Fruit fly (Drosophila melanogaster): ENCODE data around the gene CG3823.

Gene CG3823

dm6 chrX:6287842-6288241, 15.9 kb upstream of the CG3823 start, which contains the start of the genes Top3beta and wuho (continued):
- TF ChIP-seq dpn (GFP tag; optimal IDR thresholded peaks at IDR 0.05), result peak; percentile 51 to 60
- TF ChIP-seq bab2 (GFP tag; optimal IDR thresholded peaks at IDR 0.05), result peak; percentile 40
- TF ChIP-seq nom (GFP tag; optimal IDR thresholded peaks at IDR 0.05), result peak; percentile 19
- no peak for TF ChIP-seq CG4707 (GFP tag; optimal IDR thresholded peaks at IDR 0.05)
- no peak for TF ChIP-seq Lim3 (GFP tag; IDR thresholded peaks at IDR 0.05)
- peak; percentile 74 for TF ChIP-seq D (optimal IDR thresholded peaks at IDR 0.05)
- TF ChIP-seq D (GFP tag; optimal IDR thresholded peaks at IDR 0.05), result no peak
- TF ChIP-seq Gug (GFP tag; IDR thresholded peaks at IDR 0.05), result no peak
- TF ChIP-seq CG32767 (GFP tag; IDR thresholded peaks at IDR 0.05), result 0 out of 2 replicates have a peak, but pooled peaks have one; percentile 13
- TF ChIP-seq CG4424 (GFP tag; optimal IDR thresholded peaks at IDR 0.05), result peak; percentile 6
- 0 out of 3 replicates have a peak, but pooled peaks have one; percentile 4 for TF ChIP-seq zfh1 (GFP tag; IDR thresholded peaks at IDR 0.05)
- peak; percentile 28; the same call in 1 of the 3 replicates for TF ChIP-seq CG11560 (tag; IDR thresholded peaks at IDR 0.05)
- TF ChIP-seq Optix (GFP tag; IDR thresholded peaks at IDR 0.05), result no peak
- peak; percentile 10 for TF ChIP-seq CG16863 (GFP tag; optimal IDR thresholded peaks at IDR 0.05)
- peak; percentile 54 for TF ChIP-seq Nf-YB (GFP tag; optimal IDR thresholded peaks at IDR 0.05)
- TF ChIP-seq Lpt (GFP tag; optimal IDR thresholded peaks at IDR 0.05), result no peak
- peak; percentile 7 for TF ChIP-seq repo (GFP tag; optimal IDR thresholded peaks at IDR 0.05)
- TF ChIP-seq Abd-B (GFP tag; optimal IDR thresholded peaks at IDR 0.05), result peak; percentile 25
- peak; percentile 28 for TF ChIP-seq tin (GFP tag; optimal IDR thresholded peaks at IDR 0.05)
- TF ChIP-seq ssp (GFP tag; IDR thresholded peaks at IDR 0.05), result peak; percentile 46; the same call in 1 of the 2 replicates
- peak; percentile 36; the same call in 1 of the 2 replicates for TF ChIP-seq onecut (GFP tag; IDR thresholded peaks at IDR 0.05)
- peak; percentile 98 for TF ChIP-seq MESR4 (GFP tag; optimal IDR thresholded peaks at IDR 0.05)
- TF ChIP-seq Max (GFP tag; optimal IDR thresholded peaks at IDR 0.05), result peak; percentile 17
- TF ChIP-seq hb (GFP tag; IDR thresholded peaks at IDR 0.05; ENCODE audit: partially characterized antibody), result peak; percentile 62; the same call in 1 of the 3 replicates
- no peak for TF ChIP-seq CG10979 (tag; optimal IDR thresholded peaks at IDR 0.05)
- TF ChIP-seq CG14860 (GFP tag; IDR thresholded peaks at IDR 0.05; ENCODE audit: partially characterized antibody), result peak; percentile 69
- TF ChIP-seq ham (GFP tag; IDR thresholded peaks at IDR 0.05), result no peak
- TF ChIP-seq CG18011 (GFP tag; optimal IDR thresholded peaks at IDR 0.05), result peak; percentile 25
- TF ChIP-seq sc (optimal IDR thresholded peaks at IDR 0.05), result no peak
- no peak for TF ChIP-seq sc (GFP tag; optimal IDR thresholded peaks at IDR 0.05)
- TF ChIP-seq pnt (GFP tag; optimal IDR thresholded peaks at IDR 0.05), result no peak
- TF ChIP-seq CG8944 (GFP tag; optimal IDR thresholded peaks at IDR 0.05), result peak; percentile 16
- peak; percentile 15 for TF ChIP-seq Fer3 (tag; optimal IDR thresholded peaks at IDR 0.05)
- TF ChIP-seq abd-A (tag; optimal IDR thresholded peaks at IDR 0.05), result no peak
- TF ChIP-seq HmgZ (tag; optimal IDR thresholded peaks at IDR 0.05), result peak; percentile 85
- TF ChIP-seq CG31224 (GFP tag; IDR thresholded peaks at IDR 0.05), result no peak
- TF ChIP-seq twi (tag; optimal IDR thresholded peaks at IDR 0.05), result peak; percentile 23
- peak; percentile 6 for TF ChIP-seq shn (GFP tag; optimal IDR thresholded peaks at IDR 0.05)
- TF ChIP-seq CG33557 (GFP tag; optimal IDR thresholded peaks at IDR 0.05), result no peak
- no peak for TF ChIP-seq BtbVII (GFP tag; optimal IDR thresholded peaks at IDR 0.05)
- TF ChIP-seq CG4617 (GFP tag; optimal IDR thresholded peaks at IDR 0.05; ENCODE audit: borderline replicate concordance), result peak; percentile 97
- TF ChIP-seq CG13123 (GFP tag; optimal IDR thresholded peaks at IDR 0.05), result no peak
- TF ChIP-seq trem (tag; optimal IDR thresholded peaks at IDR 0.05), result peak; percentile 78
- TF ChIP-seq H15 (GFP tag; IDR thresholded peaks at IDR 0.05), result no peak
- TF ChIP-seq CG1603 (tag; optimal IDR thresholded peaks at IDR 0.05), result peak; percentile 93
- TF ChIP-seq CG13296 (GFP tag; optimal IDR thresholded peaks at IDR 0.05), result no peak
- peak; percentile 44 for TF ChIP-seq CG12299 (tag; optimal IDR thresholded peaks at IDR 0.05)
- TF ChIP-seq dm (GFP tag; optimal IDR thresholded peaks at IDR 0.05), result peak; percentile 79
- peak; percentile 74 for TF ChIP-seq Nf-YC (tag; optimal IDR thresholded peaks at IDR 0.05)
- TF ChIP-seq Dek (tag; optimal IDR thresholded peaks at IDR 0.05), result no peak
- no peak for TF ChIP-seq h (optimal IDR thresholded peaks at IDR 0.05)
- TF ChIP-seq Aef1 (GFP tag; IDR thresholded peaks at IDR 0.05), result no peak

Data from whole organism, embryonic.